Worm (Caenorhabditis elegans) whole organism, L1 larva: ENCODE data around the gene C25D7.15.

Experiments
- C04F5.9 ChIP-seq: sonication (generic microtip); optimal IDR thresholded peaks from 2 replicates; lab custom pipeline; 2016; ENCODE audit warnings: missing genetic modification characterization, missing compliant biosample characterization
- C34B4.2 ChIP-seq: sonication (generic microtip); optimal IDR thresholded peaks from 2 replicates; lab custom pipeline; 2017; ENCODE audit warnings: mild to moderate bottlenecking, missing genetic modification characterization, missing compliant biosample characterization
- alr-1 ChIP-seq: fragments of 200-800 bp; sonication (Bioruptor generic); optimal IDR thresholded peaks from 2 replicates; lab custom pipeline; 2018; ENCODE audit warnings: borderline replicate concordance, mild to moderate bottlenecking, missing genetic modification characterization, missing compliant biosample characterization
- aly-2 ChIP-seq: fragments of 150-350 bp; optimal IDR thresholded peaks from 2 replicates; lab custom pipeline; 2014; ENCODE audit warnings: missing biosample characterization, missing genetic modification characterization
- ama-1 ChIP-seq: fragments of 150-350 bp; optimal IDR thresholded peaks from 2 replicates; lab custom pipeline; 2014
- ceh-8 ChIP-seq: fragments of 200-800 bp; sonication (Bioruptor generic); optimal IDR thresholded peaks from 2 replicates; lab custom pipeline; 2018; ENCODE audit warnings: mild to moderate bottlenecking, missing genetic modification characterization, moderate library complexity, missing compliant biosample characterization
- dpl-1 ChIP-seq, 3 experiments: fragments of 150-350 bp in 2 of 3; sonication (generic microtip) in 1 of 3; optimal IDR thresholded peaks; 2 replicates each; lab custom pipeline; 2014 to 2017; ENCODE audit warnings: missing biosample characterization in 3 of 3, missing genetic modification characterization in 3 of 3, missing genetic modification reagents in 3 of 3
- dsc-1 ChIP-seq: sonication (generic microtip); optimal IDR thresholded peaks from 2 replicates; lab custom pipeline; 2016; ENCODE audit warnings: mild to moderate bottlenecking, missing genetic modification characterization, missing compliant biosample characterization
- efl-1 ChIP-seq, 4 experiments: fragments of 150-350 bp; optimal IDR thresholded peaks in 3 of 4; peaks in 1 of 4; 1 replicate in 1 of 4; 2 replicates in 3 of 4; lab custom pipeline; 2014; ENCODE audit warnings: missing biosample characterization in 2 of 4, missing genetic modification characterization in 2 of 4, missing genetic modification reagents in 2 of 4
- egl-27 ChIP-seq, 2 experiments: fragments of 150-350 bp in 1 of 2; sonication (generic microtip); optimal IDR thresholded peaks; 3 replicates each; lab custom pipeline; 2017 to 2018; ENCODE audit warnings: missing biosample characterization in 2 of 2, missing genetic modification characterization in 2 of 2, missing genetic modification reagents in 2 of 2
- ets-5 ChIP-seq: fragments of 200-800 bp; sonication (Bioruptor generic); IDR thresholded peaks from 2 replicates; pipeline ENCODE4 v1.3.6; 2022; ENCODE audit warnings: missing genetic modification characterization, missing compliant biosample characterization
- fos-1 ChIP-seq: fragments of 150-350 bp; optimal IDR thresholded peaks from 2 replicates; lab custom pipeline; 2014; ENCODE audit warnings: missing biosample characterization, missing genetic modification characterization
- grh-1 ChIP-seq: fragments of 200-800 bp; sonication (Bioruptor generic); IDR thresholded peaks from 2 replicates; pipeline ENCODE4 v1.3.6; 2022; ENCODE audit warnings: missing genetic modification reagents, missing genetic modification characterization, missing compliant biosample characterization
- hlh-4 ChIP-seq: sonication (generic microtip); optimal IDR thresholded peaks from 2 replicates; lab custom pipeline; 2016; ENCODE audit warnings: mild to moderate bottlenecking, missing genetic modification characterization, missing compliant biosample characterization
- lin-13 ChIP-seq: fragments of 150-350 bp; optimal IDR thresholded peaks from 2 replicates; lab custom pipeline; 2014; ENCODE audit warnings: missing biosample characterization, missing genetic modification reagents, missing genetic modification characterization
- lin-15B ChIP-seq: fragments of 150-350 bp; sonication (generic microtip); optimal IDR thresholded peaks from 3 replicates; lab custom pipeline; 2014; ENCODE audit warnings: missing biosample characterization, missing genetic modification characterization
- lin-39 ChIP-seq: fragments of 150-350 bp; optimal IDR thresholded peaks from 2 replicates; lab custom pipeline; 2014; ENCODE audit warnings: missing biosample characterization, missing genetic modification reagents, missing genetic modification characterization
- lir-3 ChIP-seq: sonication (generic microtip); optimal IDR thresholded peaks from 2 replicates; lab custom pipeline; 2016; ENCODE audit warnings: mild to moderate bottlenecking, missing genetic modification characterization, moderate library complexity, missing compliant biosample characterization; ENCODE audit not compliant: poor library complexity
- lsy-2 ChIP-seq, 2 experiments: fragments of 150-350 bp; optimal IDR thresholded peaks; 2 replicates each; lab custom pipeline; 2014; ENCODE audit warnings: missing biosample characterization in 2 of 2, missing genetic modification characterization in 2 of 2
- mab-9 ChIP-seq: fragments of 200-800 bp; sonication (Bioruptor generic); IDR thresholded peaks from 2 replicates; pipeline ENCODE4 v1.3.6; 2022; ENCODE audit warnings: missing genetic modification reagents, missing genetic modification characterization, missing compliant biosample characterization
- nhr-11 ChIP-seq: fragments of 150-350 bp; optimal IDR thresholded peaks from 2 replicates; lab custom pipeline; 2014; ENCODE audit warnings: missing biosample characterization, missing genetic modification characterization
- nhr-12 ChIP-seq: sonication (generic microtip); optimal IDR thresholded peaks from 2 replicates; lab custom pipeline; 2017; ENCODE audit warnings: missing biosample characterization, missing genetic modification characterization
- nhr-77 ChIP-seq: fragments of 150-350 bp; optimal IDR thresholded peaks from 2 replicates; lab custom pipeline; 2014; ENCODE audit warnings: missing biosample characterization, missing genetic modification characterization
- nhr-85 ChIP-seq: sonication (generic microtip); peaks from one replicate; lab custom pipeline; 2016; ENCODE audit warnings: missing genetic modification characterization, inconsistent platforms, missing compliant biosample characterization
- pag-3 ChIP-seq: sonication (generic microtip); optimal IDR thresholded peaks from 2 replicates; lab custom pipeline; 2017; ENCODE audit warnings: missing genetic modification characterization, mild to moderate bottlenecking, missing compliant biosample characterization, antibody characterized with exemption, borderline replicate concordance; ENCODE audit not compliant: insufficient read depth
- pqm-1 ChIP-seq: sonication (generic microtip); optimal IDR thresholded peaks from 3 replicates; lab custom pipeline; 2017; ENCODE audit warnings: missing biosample characterization, missing genetic modification characterization
- snpc-4 ChIP-seq: fragments of 150-350 bp; optimal IDR thresholded peaks from 2 replicates; lab custom pipeline; 2014; ENCODE audit warnings: missing biosample characterization, missing genetic modification characterization
- sptf-1 ChIP-seq: fragments of 150-350 bp; optimal IDR thresholded peaks from 2 replicates; lab custom pipeline; 2014; ENCODE audit warnings: missing biosample characterization, missing genetic modification characterization
- swsn-7 ChIP-seq: sonication (generic microtip); optimal IDR thresholded peaks from 2 replicates; lab custom pipeline; 2016; ENCODE audit warnings: missing genetic modification characterization, missing compliant biosample characterization
- unc-30 ChIP-seq: sonication (generic microtip); optimal IDR thresholded peaks from 2 replicates; lab custom pipeline; 2017; ENCODE audit warnings: missing biosample characterization, missing genetic modification characterization
- zag-1 ChIP-seq: fragments of 150-350 bp; optimal IDR thresholded peaks from 2 replicates; lab custom pipeline; 2014; ENCODE audit warnings: missing biosample characterization, missing genetic modification characterization

Gene C25D7.15

DNA sequence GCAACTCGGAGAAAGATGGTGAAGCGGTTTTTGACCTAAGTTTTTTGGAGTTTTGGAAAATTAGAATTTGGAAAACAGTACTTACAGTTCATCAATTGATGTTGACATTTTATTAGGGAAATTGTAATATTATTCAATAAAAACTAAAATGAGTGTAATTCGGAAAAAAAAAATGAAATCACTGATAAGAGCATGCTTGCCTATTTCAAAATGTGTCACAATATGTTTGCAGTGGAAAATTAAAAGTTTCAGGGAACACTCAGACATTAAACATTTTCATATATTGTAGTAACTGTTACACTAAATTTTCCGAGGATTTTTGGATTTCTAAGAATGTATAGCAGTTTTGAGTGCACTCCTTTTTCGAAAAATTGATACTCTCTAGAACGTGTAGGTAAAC, 7.2 kb upstream of the C25D7.15 start, which contains the start of the genes fbxa-82 and C25D7.5:
Gene fbxa-82 (minus strand): TSS at position 163 of the 400 bp plus-strand sequence.
Gene C25D7.5 (plus strand): TSS at position 283 of the 400 bp plus-strand sequence.
- no peak for TF ChIP-seq nhr-85 (tag; lab: Kevin White, UChicago)
- TF ChIP-seq ama-1 (lab: Kevin White, UChicago), result no peak
- TF ChIP-seq C04F5.9 (tag; lab: Kevin White, UChicago), result no peak
- no peak for TF ChIP-seq pqm-1
- no peak for TF ChIP-seq nhr-77 (tag; lab: Kevin White, UChicago)
- no peak for TF ChIP-seq lsy-2 (tag; optimal IDR thresholded peaks at IDR 0.05; lab: Kevin White, UChicago)
- TF ChIP-seq sptf-1 (tag; lab: Kevin White, UChicago), result no peak
- TF ChIP-seq ceh-8 (GFP tag; lab: Kevin White, UChicago), result no peak
- TF ChIP-seq swsn-7 (tag; lab: Kevin White, UChicago), result no peak
- no peak for TF ChIP-seq snpc-4
- no peak for TF ChIP-seq mab-9 (GFP tag; lab: Robert Waterston, UW)
- no peak for TF ChIP-seq lin-15B (tag; lab: Kevin White, UChicago)
- TF ChIP-seq C34B4.2 (tag; lab: Kevin White, UChicago), result no peak

DNA sequence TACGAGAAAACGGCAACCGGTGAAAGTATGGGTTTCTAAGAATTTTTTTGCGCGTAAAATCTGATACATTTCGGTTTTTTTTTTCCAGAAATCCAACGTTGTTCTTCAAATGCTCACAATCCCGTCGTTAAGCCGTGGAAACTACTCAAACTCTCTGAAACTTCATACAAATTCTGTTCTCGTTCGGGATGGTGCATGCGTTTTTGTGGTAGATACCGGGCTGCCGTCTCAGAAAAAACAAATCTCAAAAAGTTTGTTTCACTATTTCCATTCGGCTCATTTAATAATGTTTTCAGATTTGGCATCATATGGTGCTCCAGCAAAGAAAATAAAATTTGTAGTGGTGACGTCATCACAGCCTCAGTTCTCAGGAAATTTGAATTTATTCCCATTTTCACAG, 4.9 kb upstream of the C25D7.15 start:
- no peak for TF ChIP-seq pag-3 (tag; lab: Kevin White, UChicago)

DNA sequence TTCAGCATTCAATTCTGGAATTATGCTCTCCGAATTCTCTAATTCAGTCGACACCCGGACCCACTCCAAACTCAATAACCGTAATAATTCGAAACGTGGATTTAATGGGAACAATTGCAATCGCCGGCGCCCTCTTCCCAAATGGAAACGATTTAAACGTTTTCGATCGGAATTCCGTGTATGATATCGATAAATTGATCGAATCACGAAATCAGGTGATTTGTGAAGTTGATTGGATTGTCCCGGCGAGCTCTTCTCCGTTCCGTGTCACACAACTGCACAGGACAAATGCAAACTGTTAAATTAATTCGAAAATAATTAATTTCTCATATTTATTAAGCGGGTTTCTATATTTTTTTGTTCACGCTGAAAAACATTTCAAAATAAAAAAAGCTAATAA, 3.7 kb upstream of the C25D7.15 start, which contains the start of gene C25D7.16:
Gene C25D7.16 (plus strand): TSS at position 301 of the 400 bp plus-strand sequence.
- TF ChIP-seq lir-3 (tag; lab: Kevin White, UChicago) (no peak), efl-1 (optimal IDR thresholded peaks at IDR 0.05; lab: Kevin White, UChicago) (no peak), efl-1 (GFP tag; optimal IDR thresholded peaks at IDR 0.05 in 1 of 2; lab: Kevin White, UChicago) (peak in 1 of 2 experiments; percentile 49)

DNA sequence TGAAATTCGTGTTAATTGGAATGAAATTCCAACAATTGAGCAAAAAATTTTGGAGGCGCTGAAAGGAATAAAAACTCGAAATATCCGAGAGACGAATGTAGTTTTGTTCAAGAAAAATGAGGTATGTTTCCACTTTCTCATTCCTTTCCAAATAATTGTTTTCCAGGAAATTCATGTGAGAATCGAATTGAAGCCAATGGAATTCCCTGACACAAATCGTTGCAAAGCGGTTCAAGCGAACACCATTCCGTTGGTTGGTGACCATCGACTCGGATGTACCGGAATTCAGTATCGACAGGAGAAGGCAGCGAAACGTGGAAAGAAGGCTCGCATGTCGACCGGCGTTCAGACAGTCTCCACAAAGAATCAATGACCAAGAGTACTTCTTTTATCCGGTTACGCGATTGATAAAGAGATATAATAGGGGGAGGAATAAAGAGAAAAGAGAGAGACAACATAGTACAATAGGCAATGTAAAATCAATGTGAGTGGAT, 3.2 kb upstream of the C25D7.15 start:
- TF ChIP-seq hlh-4, result no peak
- no peak for TF ChIP-seq dsc-1 (tag; lab: Kevin White, UChicago)
- no peak for TF ChIP-seq alr-1 (tag; lab: Kevin White, UChicago)
- no peak for TF ChIP-seq unc-30 (tag; lab: Kevin White, UChicago)
- TF ChIP-seq lin-13, result no peak
- no peak for TF ChIP-seq egl-27 (tag; optimal IDR thresholded peaks at IDR 0.05; lab: Kevin White, UChicago)
- TF ChIP-seq grh-1 (GFP tag; lab: Robert Waterston, UW), result no peak
- TF ChIP-seq swsn-7 (tag; lab: Kevin White, UChicago), result no peak
- TF ChIP-seq lin-39, result no peak
- no peak for TF ChIP-seq nhr-12
- no peak for TF ChIP-seq zag-1 (tag; lab: Kevin White, UChicago)
- TF ChIP-seq fos-1 (tag; lab: Kevin White, UChicago), result no peak

DNA sequence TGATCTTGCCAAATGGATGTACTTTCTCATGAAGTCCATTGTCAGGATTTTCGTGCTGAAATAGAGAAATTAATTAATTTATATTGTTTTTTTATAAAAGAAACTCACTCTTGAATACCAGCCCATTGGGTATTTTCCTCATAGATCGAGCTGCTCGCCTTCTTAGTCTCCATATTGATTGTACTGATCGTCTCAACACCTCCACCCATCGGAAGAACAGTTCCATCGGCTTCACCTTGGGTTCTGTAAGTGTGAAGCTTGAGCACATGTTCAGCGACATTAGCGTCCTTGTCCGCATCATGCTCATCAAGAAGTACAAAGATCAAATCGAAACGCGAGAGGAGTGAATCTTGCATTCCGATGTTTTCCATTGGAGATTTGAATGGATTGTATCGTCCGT, 1.9 kb upstream of the C25D7.15 start:
- TF ChIP-seq nhr-11, result no peak
- no peak for TF ChIP-seq lsy-2 (tag; optimal IDR thresholded peaks at IDR 0.05; lab: Kevin White, UChicago)
- TF ChIP-seq dsc-1 (tag; lab: Kevin White, UChicago), result no peak
- TF ChIP-seq aly-2 (tag; lab: Kevin White, UChicago), result no peak
- no peak for TF ChIP-seq dpl-1 (GFP tag; optimal IDR thresholded peaks at IDR 0.05; lab: Kevin White, UChicago)
- TF ChIP-seq ceh-8 (GFP tag; lab: Kevin White, UChicago), result no peak

DNA sequence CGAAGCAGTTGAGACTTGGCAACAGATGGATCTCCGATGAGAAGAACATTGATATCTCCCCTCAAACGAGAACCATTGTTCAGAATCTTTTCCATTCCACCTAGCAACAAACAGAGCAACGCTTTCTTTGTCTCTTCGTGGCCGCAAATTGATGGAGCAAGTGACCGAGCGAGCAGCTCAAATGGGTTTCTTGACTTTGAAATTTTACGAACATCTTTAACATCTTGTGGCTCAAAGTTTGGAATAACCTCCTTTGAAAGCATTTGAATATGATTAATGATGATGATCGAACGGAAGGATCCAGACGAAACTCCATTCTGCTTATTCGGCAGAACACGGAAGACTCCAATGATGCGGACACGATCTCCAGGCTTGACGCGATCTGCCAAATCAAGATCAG, 1.2 kb upstream of the C25D7.15 start:
- TF ChIP-seq dsc-1 (tag; lab: Kevin White, UChicago) (no peak), nhr-85 (tag; lab: Kevin White, UChicago) (peak; percentile 34), ets-5 (GFP tag; lab: Robert Waterston, UW) (no peak)
